Worm (Caenorhabditis elegans) whole organism, L1 larva: ENCODE results near the gene C27D6.11.

Source experiments
- F16B12.6 ChIP-seq: fragments of 150-350 bp; optimal IDR thresholded peaks from 2 replicates; lab custom pipeline; 2014; ENCODE audit warnings: missing biosample characterization, missing genetic modification characterization
- Y116A8C.19 ChIP-seq: sonication (generic microtip); optimal IDR thresholded peaks from 2 replicates; lab custom pipeline; 2016; ENCODE audit warnings: missing compliant biosample characterization, missing genetic modification characterization, borderline replicate concordance
- blmp-1 ChIP-seq: fragments of 150-350 bp; optimal IDR thresholded peaks from 2 replicates; lab custom pipeline; 2014; ENCODE audit warnings: missing biosample characterization, missing genetic modification characterization
- ceh-88 ChIP-seq: fragments of 200-800 bp; sonication (Bioruptor generic); IDR thresholded peaks from 2 replicates; pipeline ENCODE4 v1.3.6; 2022; ENCODE audit warnings: missing genetic modification characterization, missing compliant biosample characterization
- ces-1 ChIP-seq: fragments of 150-350 bp; optimal IDR thresholded peaks from 2 replicates; lab custom pipeline; 2014; ENCODE audit warnings: missing biosample characterization, missing genetic modification reagents, missing genetic modification characterization
- dpl-1 ChIP-seq, 3 experiments: fragments of 150-350 bp in 2 of 3; sonication (generic microtip) in 1 of 3; optimal IDR thresholded peaks; 2 replicates each; lab custom pipeline; 2014 to 2017; ENCODE audit warnings: missing biosample characterization in 3 of 3, missing genetic modification characterization in 3 of 3, missing genetic modification reagents in 3 of 3
- efl-1 ChIP-seq, 4 experiments: fragments of 150-350 bp; optimal IDR thresholded peaks in 3 of 4; peaks in 1 of 4; 1 replicate in 1 of 4; 2 replicates in 3 of 4; lab custom pipeline; 2014; ENCODE audit warnings: missing biosample characterization in 2 of 4, missing genetic modification characterization in 2 of 4, missing genetic modification reagents in 2 of 4
- egl-27 ChIP-seq, 2 experiments: fragments of 150-350 bp in 1 of 2; sonication (generic microtip); optimal IDR thresholded peaks; 3 replicates each; lab custom pipeline; 2017 to 2018; ENCODE audit warnings: missing biosample characterization in 2 of 2, missing genetic modification characterization in 2 of 2, missing genetic modification reagents in 2 of 2
- elt-2 ChIP-seq: sonication (generic microtip); optimal IDR thresholded peaks from 2 replicates; lab custom pipeline; 2016; ENCODE audit warnings: missing genetic modification characterization, mild to moderate bottlenecking, inconsistent platforms, missing compliant biosample characterization, missing genetic modification reagents
- elt-3 ChIP-seq, 6 experiments: fragments of 150-350 bp in 1 of 6; sonication (generic microtip); optimal IDR thresholded peaks; 2 replicates each; lab custom pipeline; 2017 to 2018; ENCODE audit warnings: missing biosample characterization in 6 of 6, missing genetic modification characterization in 6 of 6, inconsistent platforms in 1 of 6
- fkh-10 ChIP-seq: sonication (generic microtip); optimal IDR thresholded peaks from 2 replicates; lab custom pipeline; 2017; ENCODE audit warnings: missing biosample characterization, missing genetic modification reagents, missing genetic modification characterization
- grh-1 ChIP-seq: fragments of 200-800 bp; sonication (Bioruptor generic); IDR thresholded peaks from 2 replicates; pipeline ENCODE4 v1.3.6; 2022; ENCODE audit warnings: missing genetic modification reagents, missing genetic modification characterization, missing compliant biosample characterization
- hlh-17 ChIP-seq: fragments of 200-800 bp; sonication (Bioruptor generic); optimal IDR thresholded peaks from 2 replicates; lab custom pipeline; 2018; ENCODE audit warnings: missing genetic modification characterization, mild to moderate bottlenecking, missing compliant biosample characterization, moderate library complexity, borderline replicate concordance
- hpl-2 ChIP-seq: fragments of 150-350 bp; optimal IDR thresholded peaks from 2 replicates; lab custom pipeline; 2014; ENCODE audit warnings: missing biosample characterization, missing genetic modification reagents, missing genetic modification characterization
- jun-1 ChIP-seq: fragments of 150-350 bp; optimal IDR thresholded peaks from 2 replicates; lab custom pipeline; 2014; ENCODE audit warnings: missing biosample characterization, missing genetic modification reagents, missing genetic modification characterization
- lin-14 ChIP-seq: fragments of 200-800 bp; sonication (Bioruptor generic); optimal IDR thresholded peaks from 2 replicates; lab custom pipeline; 2018; ENCODE audit warnings: mild to moderate bottlenecking, missing genetic modification characterization, moderate library complexity, missing compliant biosample characterization
- lin-35 ChIP-seq, 2 experiments: fragments of 150-350 bp; optimal IDR thresholded peaks; 2 replicates each; lab custom pipeline; 2014; ENCODE audit warnings: missing biosample characterization in 2 of 2, missing genetic modification characterization in 2 of 2, missing genetic modification reagents in 2 of 2
- lin-39 ChIP-seq: fragments of 150-350 bp; optimal IDR thresholded peaks from 2 replicates; lab custom pipeline; 2014; ENCODE audit warnings: missing biosample characterization, missing genetic modification reagents, missing genetic modification characterization
- mab-9 ChIP-seq: fragments of 200-800 bp; sonication (Bioruptor generic); IDR thresholded peaks from 2 replicates; pipeline ENCODE4 v1.3.6; 2022; ENCODE audit warnings: missing genetic modification reagents, missing genetic modification characterization, missing compliant biosample characterization
- nhr-12 ChIP-seq: sonication (generic microtip); optimal IDR thresholded peaks from 2 replicates; lab custom pipeline; 2017; ENCODE audit warnings: missing biosample characterization, missing genetic modification characterization
- nhr-19 ChIP-seq: fragments of 200-800 bp; sonication (Bioruptor generic); conservative IDR thresholded peaks from 2 replicates; pipeline ENCODE4 v1.3.6; 2022; ENCODE audit warnings: missing genetic modification characterization, missing compliant biosample characterization
- nhr-20 ChIP-seq: sonication (generic microtip); optimal IDR thresholded peaks from 2 replicates; lab custom pipeline; 2016; ENCODE audit warnings: mild to moderate bottlenecking, missing genetic modification characterization, missing compliant biosample characterization
- nhr-237 ChIP-seq: fragments of 150-350 bp; optimal IDR thresholded peaks from 2 replicates; lab custom pipeline; 2014; ENCODE audit warnings: missing biosample characterization, missing genetic modification characterization
- nhr-71 ChIP-seq: sonication (generic microtip); optimal IDR thresholded peaks from 2 replicates; lab custom pipeline; 2016; ENCODE audit warnings: mild to moderate bottlenecking, missing genetic modification characterization, moderate library complexity, missing compliant biosample characterization
- nhr-76 ChIP-seq: sonication (generic microtip); optimal IDR thresholded peaks from 2 replicates; lab custom pipeline; 2017; ENCODE audit warnings: missing biosample characterization, missing genetic modification characterization
- nhr-84 ChIP-seq: sonication (generic microtip); optimal IDR thresholded peaks from 2 replicates; lab custom pipeline; 2017; ENCODE audit warnings: missing biosample characterization, missing genetic modification characterization
- nhr-90 ChIP-seq: sonication (generic microtip); optimal IDR thresholded peaks from 2 replicates; lab custom pipeline; 2016; ENCODE audit warnings: mild to moderate bottlenecking, missing genetic modification characterization, missing compliant biosample characterization; ENCODE audit not compliant: poor library complexity
- skn-1 ChIP-seq: fragments of 150-350 bp; optimal IDR thresholded peaks from 2 replicates; lab custom pipeline; 2014; ENCODE audit warnings: missing biosample characterization, missing genetic modification characterization
- snpc-4 ChIP-seq: fragments of 150-350 bp; optimal IDR thresholded peaks from 2 replicates; lab custom pipeline; 2014; ENCODE audit warnings: missing biosample characterization, missing genetic modification characterization
- tlp-1 ChIP-seq: fragments of 150-350 bp; optimal IDR thresholded peaks from 2 replicates; lab custom pipeline; 2014; ENCODE audit warnings: missing biosample characterization, missing genetic modification characterization
- unc-62 ChIP-seq: fragments of 150-350 bp; optimal IDR thresholded peaks from 2 replicates; lab custom pipeline; 2014; ENCODE audit warnings: missing biosample characterization, missing genetic modification reagents, missing genetic modification characterization
- xbp-1 ChIP-seq: sonication (generic microtip); optimal IDR thresholded peaks from 2 replicates; lab custom pipeline; 2016; ENCODE audit warnings: missing genetic modification characterization, missing compliant biosample characterization
- zip-4 ChIP-seq: fragments of 200-800 bp; sonication (Bioruptor generic); optimal IDR thresholded peaks from 2 replicates; lab custom pipeline; 2018; ENCODE audit warnings: mild to moderate bottlenecking, missing genetic modification characterization, moderate library complexity, missing compliant biosample characterization

Gene C27D6.11

ce11 chrII:5191766-5192165, 30.8 kb upstream of the C27D6.11 start:
- TF ChIP-seq unc-62 (GFP tag; lab: Kevin White, UChicago) (no peak), nhr-20 (tag; lab: Kevin White, UChicago) (no peak), elt-2 (tag; lab: Kevin White, UChicago) (peak; percentile 96), nhr-12 (tag; lab: Kevin White, UChicago) (no peak), nhr-76 (no peak), efl-1 (optimal IDR thresholded peaks at IDR 0.05; lab: Kevin White, UChicago) (no peak), efl-1 (GFP tag; optimal IDR thresholded peaks at IDR 0.05 in 1 of 2; lab: Kevin White, UChicago) (peak in 1 of 2 experiments; percentile 70), xbp-1 (tag; lab: Kevin White, UChicago) (no peak), lin-35 (GFP tag; optimal IDR thresholded peaks at IDR 0.05; lab: Kevin White, UChicago) (peak in 1 of 2 experiments; percentile 22), jun-1 (tag; lab: Kevin White, UChicago) (peak; percentile 25)

- no peak for TF ChIP-seq lin-39
- TF ChIP-seq dpl-1 (GFP tag; optimal IDR thresholded peaks at IDR 0.05; lab: Kevin White, UChicago), result no peak
- no peak for TF ChIP-seq skn-1
- TF ChIP-seq elt-3 (tag; optimal IDR thresholded peaks at IDR 0.05; lab: Kevin White, UChicago), result no peak
- no peak for TF ChIP-seq fkh-10
- TF ChIP-seq snpc-4, result no peak
Measured at ce11 chrII:5187934-5188333, 26.9 kb upstream of the C27D6.11 start.

ce11 chrII:5187469-5187868, 26.5 kb upstream of the C27D6.11 start, which contains the start of gene crh-2:
Gene crh-2 (minus strand): TSS chrII:5187569.
- TF ChIP-seq zip-4 (GFP tag; lab: Kevin White, UChicago) (no peak), mab-9 (no peak), nhr-20 (tag; lab: Kevin White, UChicago) (no peak), nhr-237 (tag; lab: Kevin White, UChicago) (no peak), grh-1 (GFP tag; lab: Robert Waterston, UW) (no peak), blmp-1 (tag; lab: Kevin White, UChicago) (no peak), nhr-71 (tag; lab: Kevin White, UChicago) (no peak), Y116A8C.19 (no peak), ceh-88 (GFP tag; lab: Robert Waterston, UW) (no peak), ces-1 (no peak), hlh-17 (GFP tag; lab: Kevin White, UChicago) (no peak), nhr-84 (no peak), lin-39 (no peak), F16B12.6 (tag; lab: Kevin White, UChicago) (no peak), skn-1 (no peak), egl-27 (tag; optimal IDR thresholded peaks at IDR 0.05; lab: Kevin White, UChicago) (no peak)

ce11 chrII:5186870-5187269, 25.9 kb upstream of the C27D6.11 start:
- TF ChIP-seq elt-2 (tag; lab: Kevin White, UChicago), result peak; percentile 88
- no peak for TF ChIP-seq hpl-2

- TF ChIP-seq tlp-1 (tag; lab: Kevin White, UChicago), result peak; percentile 44
- TF ChIP-seq nhr-19 (GFP tag; lab: Robert Waterston, UW), result no peak
- no peak for TF ChIP-seq nhr-90
- TF ChIP-seq nhr-71 (tag; lab: Kevin White, UChicago), result peak; percentile 36
- TF ChIP-seq elt-2 (tag; lab: Kevin White, UChicago), result peak; percentile 97
- peak; percentile 23 for TF ChIP-seq lin-14 (GFP tag; lab: Kevin White, UChicago)
- TF ChIP-seq, all 84 proteins: peak for 4
Measured at ce11 chrII:5185955-5186539, 25.0 kb upstream of the C27D6.11 start.
